Fruit fly (Drosophila melanogaster) S2 (cell line): ENCODE measurements around the gene FoxK.

Source experiments
- CG8478 ChIP-seq: fragments of >200 bp; optimal IDR thresholded peaks from 2 replicates; lab custom pipeline; 2018
- CTCF ChIP-seq, 2 experiments: fragments of >200 bp; optimal IDR thresholded peaks; 2 replicates each; lab custom pipeline; 2018

- TF ChIP-seq CG8478 (lab: Kevin White, UChicago) (no peak), CTCF (optimal IDR thresholded peaks at IDR 0.05; lab: Kevin White, UChicago) (no peak)
These were observed 1.8 kb downstream of the FoxK start for dm6 chr3L:11118627-11119395.
